Fruit fly (Drosophila melanogaster): ENCODE measurements around the gene CG5510.

- no peak for TF ChIP-seq psq (optimal IDR thresholded peaks at IDR 0.05)
- no peak for TF ChIP-seq Myc (optimal IDR thresholded peaks at IDR 0.05)
- TF ChIP-seq h (optimal IDR thresholded peaks at IDR 0.05): no peak
- TF ChIP-seq ttk (optimal IDR thresholded peaks at IDR 0.05): no peak
- no peak for TF ChIP-seq insv (optimal IDR thresholded peaks at IDR 0.05)
- no peak for TF ChIP-seq Sin3A (optimal IDR thresholded peaks at IDR 0.05)
These were observed 44.3 kb upstream of the CG5510 start for dm6 chr3R:24213644-24214043.
